Fruit fly (Drosophila melanogaster) Kc167 (cell line): Measurements from ENCODE around the gene SCaMC.

ENCODE experiments used
- h ChIP-seq: fragments of >200 bp; optimal IDR thresholded peaks from 3 replicates; lab custom pipeline; 2018; ENCODE audit warnings: missing external identifiers
- psq ChIP-seq: fragments of >200 bp; optimal IDR thresholded peaks from 2 replicates; lab custom pipeline; 2017; ENCODE audit warnings: missing external identifiers

DNA sequence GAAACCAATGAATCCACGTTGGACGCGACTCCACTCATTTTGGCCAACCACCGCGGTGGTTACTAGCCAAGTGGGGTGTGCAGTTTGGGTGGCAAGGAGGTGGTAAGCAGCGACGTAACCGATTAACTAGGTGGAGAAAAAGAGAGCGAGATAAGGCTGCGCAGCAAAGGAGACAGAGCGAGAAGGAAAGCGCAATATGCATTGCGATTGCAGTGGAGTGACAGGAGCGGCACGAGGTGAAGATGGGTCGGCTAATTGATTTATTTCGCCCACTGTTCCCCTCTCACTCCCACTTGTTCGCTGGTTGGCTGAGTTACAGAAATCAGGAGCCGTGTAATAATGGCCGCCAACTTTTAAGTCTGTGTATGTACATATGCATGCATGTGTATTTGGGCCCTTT lies 19.1 kb upstream of the SCaMC start:
- TF ChIP-seq h (lab: Kevin White, UChicago) (no peak), psq (lab: Kevin White, UChicago) (no peak)
